Fruit fly (Drosophila melanogaster) whole organism, embryonic: ENCODE data around the gene EMC5.

Experiments used
- Adf1 ChIP-seq: fragments of 200-800 bp; sonication (Bioruptor generic); IDR thresholded peaks from 2 replicates; pipeline ENCODE4 v1.3.6; 2022; ENCODE audit warnings: missing biosample characterization, missing genetic modification characterization
- B-H2 ChIP-seq: fragments of 200-800 bp; sonication (Bioruptor generic); optimal IDR thresholded peaks from 2 replicates; lab custom pipeline; 2018; ENCODE audit warnings: missing biosample characterization, mild to moderate bottlenecking, missing genetic modification characterization
- BEAF-32 ChIP-seq: fragments of 200-800 bp; sonication (Bioruptor generic); optimal IDR thresholded peaks from 3 replicates; lab custom pipeline; 2017; ENCODE audit warnings: missing biosample characterization, missing genetic modification characterization, mild to moderate bottlenecking, moderate library complexity, missing genetic modification reagents
- CG10147 ChIP-seq: fragments of 200-800 bp; sonication (Bioruptor generic); optimal IDR thresholded peaks from 2 replicates; lab custom pipeline; 2019; ENCODE audit warnings: missing biosample characterization, mild to moderate bottlenecking, missing genetic modification characterization, moderate library complexity
- CG1024 ChIP-seq: fragments of 200-800 bp; sonication (Bioruptor generic); IDR thresholded peaks from 2 replicates; pipeline ENCODE4 v1.3.6; 2022; ENCODE audit warnings: missing biosample characterization, missing genetic modification characterization
- CG11093 ChIP-seq: fragments of 200-800 bp; sonication (Bioruptor generic); IDR thresholded peaks from 3 replicates; pipeline ENCODE4 v1.3.6; 2022; ENCODE audit warnings: missing biosample characterization, missing genetic modification characterization
- CG11723 ChIP-seq: fragments of 200-800 bp; sonication (Bioruptor generic); optimal IDR thresholded peaks from 2 replicates; lab custom pipeline; 2017; ENCODE audit warnings: missing biosample characterization, mild to moderate bottlenecking, missing genetic modification characterization
- CG14710 ChIP-seq: fragments of 200-800 bp; sonication (Bioruptor generic); optimal IDR thresholded peaks from 3 replicates; lab custom pipeline; 2019; ENCODE audit warnings: missing biosample characterization, mild to moderate bottlenecking, missing genetic modification characterization, moderate library complexity
- CG1529 ChIP-seq: fragments of 200-800 bp; sonication (Bioruptor generic); optimal IDR thresholded peaks from 3 replicates; lab custom pipeline; 2018; ENCODE audit warnings: missing biosample characterization, missing genetic modification characterization
- CG17612 ChIP-seq: fragments of 200-800 bp; sonication (Bioruptor generic); IDR thresholded peaks from 2 replicates; pipeline ENCODE4 v1.3.6; 2022; ENCODE audit warnings: missing biosample characterization, missing genetic modification characterization
- CG17829 ChIP-seq: fragments of 200-800 bp; optimal IDR thresholded peaks from 2 replicates; lab custom pipeline; 2019; ENCODE audit warnings: missing biosample characterization, mild to moderate bottlenecking, missing genetic modification characterization, moderate library complexity
- CG3407 ChIP-seq: fragments of 200-800 bp; sonication (Bioruptor generic); optimal IDR thresholded peaks from 2 replicates; lab custom pipeline; 2018; ENCODE audit warnings: missing biosample characterization, mild to moderate bottlenecking, missing genetic modification characterization
- CG6175 ChIP-seq: fragments of 200-800 bp; sonication (Bioruptor generic); IDR thresholded peaks from 3 replicates; pipeline ENCODE4 v1.3.6; 2022; ENCODE audit warnings: missing biosample characterization, missing genetic modification characterization
- CG9609 ChIP-seq: fragments of 200-800 bp; sonication (Bioruptor generic); optimal IDR thresholded peaks from 3 replicates; lab custom pipeline; 2016; ENCODE audit warnings: missing biosample characterization, missing genetic modification characterization
- CG9876 ChIP-seq: fragments of 200-800 bp; sonication (Bioruptor generic); optimal IDR thresholded peaks from 2 replicates; lab custom pipeline; 2016; ENCODE audit warnings: missing biosample characterization, missing genetic modification characterization
- Doc2 ChIP-seq: fragments of 200-800 bp; sonication (Bioruptor generic); IDR thresholded peaks from 2 replicates; pipeline ENCODE4 v1.3.6; 2022; ENCODE audit warnings: missing biosample characterization, missing genetic modification characterization
- Ets97D ChIP-seq: fragments of 200-800 bp; sonication (Bioruptor generic); optimal IDR thresholded peaks from 3 replicates; lab custom pipeline; 2016; ENCODE audit warnings: missing biosample characterization, missing genetic modification characterization
- Gug ChIP-seq: fragments of 200-800 bp; sonication (Bioruptor generic); IDR thresholded peaks from 4 replicates; pipeline ENCODE4 v1.3.6; 2022; ENCODE audit warnings: missing biosample characterization, missing genetic modification characterization
- HLH4C ChIP-seq: fragments of 200-800 bp; sonication (Bioruptor generic); IDR thresholded peaks from 3 replicates; pipeline ENCODE4 v1.3.6; 2022; ENCODE audit warnings: missing biosample characterization, missing genetic modification characterization; ENCODE audit not compliant: partially characterized antibody
- HLH54F ChIP-seq: fragments of 200-800 bp; sonication (Bioruptor generic); optimal IDR thresholded peaks from 3 replicates; lab custom pipeline; 2016; ENCODE audit warnings: missing biosample characterization, missing genetic modification characterization
- Hr78 ChIP-seq, 2 experiments: fragments of 200-800 bp in 1 of 2; fragments of >200 bp in 1 of 2; sonication (Bioruptor generic) in 1 of 2; optimal IDR thresholded peaks; 2 replicates each; lab custom pipeline; 2017 to 2019; ENCODE audit warnings: missing biosample characterization in 2 of 2, missing genetic modification characterization in 2 of 2, mild to moderate bottlenecking in 1 of 2, moderate library complexity in 1 of 2
- Mad ChIP-seq: fragments of 200-800 bp; sonication (Bioruptor generic); optimal IDR thresholded peaks from 2 replicates; lab custom pipeline; 2016; ENCODE audit warnings: missing biosample characterization, missing genetic modification characterization
- NC2α ChIP-seq: fragments of 200-800 bp; sonication (Bioruptor generic); optimal IDR thresholded peaks from 2 replicates; lab custom pipeline; 2016; ENCODE audit warnings: missing biosample characterization, missing genetic modification characterization
- Neu2 ChIP-seq: fragments of 200-800 bp; sonication (Bioruptor generic); optimal IDR thresholded peaks from 3 replicates; lab custom pipeline; 2016; ENCODE audit warnings: missing biosample characterization, missing genetic modification characterization, borderline replicate concordance
- Ptx1 ChIP-seq: fragments of 200-800 bp; sonication (Bioruptor generic); IDR thresholded peaks from 2 replicates; pipeline ENCODE4 v1.3.6; 2022; ENCODE audit warnings: missing biosample characterization, missing genetic modification characterization
- Side ChIP-seq: fragments of 200-800 bp; sonication (Bioruptor generic); optimal IDR thresholded peaks from 2 replicates; lab custom pipeline; 2016; ENCODE audit warnings: missing biosample characterization, missing genetic modification characterization
- YL-1 ChIP-seq: fragments of 200-800 bp; sonication (Bioruptor generic); optimal IDR thresholded peaks from 3 replicates; lab custom pipeline; 2017; ENCODE audit warnings: missing biosample characterization, mild to moderate bottlenecking, missing genetic modification characterization
- ash1 ChIP-seq: fragments of 200-800 bp; sonication (Bioruptor generic); optimal IDR thresholded peaks from 2 replicates; lab custom pipeline; 2018; ENCODE audit warnings: missing biosample characterization, mild to moderate bottlenecking, missing genetic modification characterization
- az2 ChIP-seq: fragments of 200-800 bp; sonication (Bioruptor generic); optimal IDR thresholded peaks from 3 replicates; lab custom pipeline; 2016; ENCODE audit warnings: missing biosample characterization, missing genetic modification characterization
- chif ChIP-seq, 2 experiments: fragments of 200-800 bp; sonication (Bioruptor generic); optimal IDR thresholded peaks; 3 replicates each; lab custom pipeline; 2016; ENCODE audit warnings: missing biosample characterization in 2 of 2, missing genetic modification characterization in 2 of 2
- gcm2 ChIP-seq: fragments of 200-800 bp; sonication (Bioruptor generic); optimal IDR thresholded peaks from 2 replicates; lab custom pipeline; 2016; ENCODE audit warnings: missing biosample characterization, missing genetic modification characterization
- gsb ChIP-seq: fragments of 200-800 bp; sonication (Bioruptor generic); IDR thresholded peaks from 2 replicates; pipeline ENCODE4 v1.3.6; 2022; ENCODE audit warnings: missing biosample characterization, missing genetic modification characterization
- h ChIP-seq: fragments of >200 bp; optimal IDR thresholded peaks from 2 replicates; lab custom pipeline; 2017
- kni ChIP-seq: fragments of 200-800 bp; sonication (Bioruptor generic); optimal IDR thresholded peaks from 3 replicates; lab custom pipeline; 2017; ENCODE audit warnings: mild to moderate bottlenecking, missing biosample characterization, missing genetic modification reagents, missing genetic modification characterization
- knrl ChIP-seq: fragments of 200-800 bp; sonication (Bioruptor generic); IDR thresholded peaks from 3 replicates; pipeline ENCODE4 v1.3.6; 2022; ENCODE audit warnings: missing biosample characterization, missing genetic modification characterization; ENCODE audit not compliant: partially characterized antibody
- lbe ChIP-seq: fragments of 200-800 bp; sonication (Bioruptor generic); optimal IDR thresholded peaks from 2 replicates; lab custom pipeline; 2016; ENCODE audit warnings: missing biosample characterization, mild to moderate bottlenecking, missing genetic modification characterization
- lmd ChIP-seq: fragments of 200-800 bp; sonication (Bioruptor generic); IDR thresholded peaks from 2 replicates; pipeline ENCODE4 v1.3.6; 2022; ENCODE audit warnings: missing biosample characterization, missing genetic modification characterization
- pita ChIP-seq: fragments of 200-800 bp; sonication (Bioruptor generic); optimal IDR thresholded peaks from 2 replicates; lab custom pipeline; 2017; ENCODE audit warnings: missing biosample characterization, mild to moderate bottlenecking, missing genetic modification characterization
- sc ChIP-seq, 3 experiments: fragments of >200 bp in 2 of 3; fragments of 200-800 bp in 1 of 3; sonication (Bioruptor generic) in 1 of 3; optimal IDR thresholded peaks; 2 replicates in 2 of 3; 3 replicates in 1 of 3; lab custom pipeline; 2017; ENCODE audit warnings: mild to moderate bottlenecking in 1 of 3, missing biosample characterization in 1 of 3, missing genetic modification characterization in 1 of 3, missing genetic modification reagents in 1 of 3
- schlank ChIP-seq: fragments of 200-800 bp; sonication (Bioruptor generic); optimal IDR thresholded peaks from 2 replicates; lab custom pipeline; 2018; ENCODE audit warnings: missing biosample characterization, mild to moderate bottlenecking, missing genetic modification characterization
- slp2 ChIP-seq: fragments of 200-800 bp; sonication (Bioruptor generic); optimal IDR thresholded peaks from 2 replicates; lab custom pipeline; 2016; ENCODE audit warnings: missing biosample characterization, missing genetic modification characterization
- sqz ChIP-seq: fragments of 200-800 bp; sonication (Bioruptor generic); optimal IDR thresholded peaks from 3 replicates; lab custom pipeline; 2018; ENCODE audit warnings: missing biosample characterization, mild to moderate bottlenecking, missing genetic modification characterization
- stwl ChIP-seq: fragments of 200-800 bp; sonication (Bioruptor generic); optimal IDR thresholded peaks from 3 replicates; lab custom pipeline; 2018; ENCODE audit warnings: missing biosample characterization, mild to moderate bottlenecking, missing genetic modification characterization, moderate library complexity
- tna ChIP-seq: fragments of 200-800 bp; sonication (Bioruptor generic); IDR thresholded peaks from 2 replicates; pipeline ENCODE4 v1.3.6; 2022; ENCODE audit warnings: missing biosample characterization, missing genetic modification characterization; ENCODE audit not compliant: partially characterized antibody
- vfl ChIP-seq: fragments of 200-800 bp; sonication (Bioruptor generic); optimal IDR thresholded peaks from 2 replicates; lab custom pipeline; 2016; ENCODE audit warnings: missing biosample characterization, missing genetic modification characterization
- vnd ChIP-seq: fragments of 200-800 bp; sonication (Bioruptor generic); IDR thresholded peaks from 3 replicates; pipeline ENCODE4 v1.3.6; 2022; ENCODE audit warnings: missing biosample characterization, missing genetic modification characterization; ENCODE audit not compliant: partially characterized antibody

EMC5 gene

DNA sequence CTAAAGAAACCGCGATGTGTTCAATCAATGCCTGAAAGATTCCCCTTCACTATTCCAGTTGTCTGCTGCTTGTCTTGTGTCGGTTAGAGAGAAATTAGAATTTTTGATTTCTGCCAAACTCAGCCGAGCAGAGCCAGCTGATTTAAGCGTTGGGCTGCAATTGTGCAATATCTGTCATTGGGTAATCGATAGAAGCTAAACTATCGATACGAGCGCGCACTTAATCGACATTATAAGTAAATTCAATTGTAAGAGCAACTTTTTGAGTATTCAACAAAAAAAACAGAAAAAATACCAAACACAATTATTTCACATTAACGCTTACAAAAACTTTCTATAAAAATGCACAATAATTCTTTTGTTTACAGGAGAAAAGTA lies 43.7 kb upstream of the EMC5 start, which contains the start of gene ssp3 (continued):
- TF ChIP-seq HLH54F (no peak), Mad (GFP tag; lab: Kevin White, UChicago) (no peak), sqz (GFP tag; lab: Kevin White, UChicago) (no peak), B-H2 (GFP tag; lab: Kevin White, UChicago) (no peak), kni (GFP tag; lab: Kevin White, UChicago) (no peak), CG17829 (tag; lab: Kevin White, UChicago) (no peak), vnd (no peak), tna (GFP tag; lab: Robert Waterston, UW) (no peak), Adf1 (GFP tag; lab: Robert Waterston, UW) (no peak), gsb (GFP tag; lab: Robert Waterston, UW) (no peak), gcm2 (GFP tag; lab: Kevin White, UChicago) (no peak), CG1529 (no peak), CG11723 (GFP tag; lab: Kevin White, UChicago) (no peak), CG1024 (GFP tag; lab: Robert Waterston, UW) (no peak), CG14710 (peak; percentile 44), Side (no peak), az2 (no peak), CG10147 (no peak), h (lab: Kevin White, UChicago) (no peak), Doc2 (no peak), lmd (no peak), CG17612 (no peak), knrl (GFP tag; lab: Robert Waterston, UW) (no peak), YL-1 (no peak), NC2α (GFP tag; lab: Kevin White, UChicago) (no peak), CG9609 (GFP tag; lab: Kevin White, UChicago) (no peak), Hr78 (GFP tag; optimal IDR thresholded peaks at IDR 0.05; lab: Kevin White, UChicago) (no peak), CG3407 (GFP tag; lab: Kevin White, UChicago) (no peak), CG9876 (no peak), ash1 (GFP tag; lab: Kevin White, UChicago) (no peak), CG6175 (no peak), stwl (tag; lab: Kevin White, UChicago) (peak; percentile 54), lbe (GFP tag; lab: Kevin White, UChicago) (no peak), chif (GFP tag; optimal IDR thresholded peaks at IDR 0.05; lab: Kevin White, UChicago) (no peak), Ptx1 (GFP tag; lab: Robert Waterston, UW) (no peak), BEAF-32 (GFP tag; lab: Kevin White, UChicago) (peak; percentile 87), Gug (GFP tag; lab: Robert Waterston, UW) (no peak), schlank (tag; lab: Kevin White, UChicago) (no peak), sc (optimal IDR thresholded peaks at IDR 0.05; lab: Kevin White, UChicago) (no peak), sc (GFP tag; optimal IDR thresholded peaks at IDR 0.05; lab: Kevin White, UChicago) (no peak), Neu2 (GFP tag; lab: Kevin White, UChicago) (no peak), vfl (GFP tag; lab: Kevin White, UChicago) (no peak), CG11093 (no peak), HLH4C (GFP tag; lab: Robert Waterston, UW) (no peak), Ets97D (GFP tag; lab: Kevin White, UChicago) (peak; percentile 52), pita (no peak), slp2 (GFP tag; lab: Kevin White, UChicago) (no peak)
- TF ChIP-seq, all 482 proteins: peak for 23
